Worm (Caenorhabditis elegans) whole organism, L4/young adult: ENCODE data around the gene srx-65.

Experiments
- W03F9.2 ChIP-seq: fragments of 150-350 bp; optimal IDR thresholded peaks from 2 replicates; lab custom pipeline; 2014; ENCODE audit warnings: missing biosample characterization, missing genetic modification characterization
- him-1 ChIP-seq: sonication (generic microtip); optimal IDR thresholded peaks from 2 replicates; lab custom pipeline; 2016; ENCODE audit warnings: missing genotype, missing genetic modification reagents, missing genetic modification characterization, missing compliant biosample characterization

ce11 chrV:3890761-3891160, 31.0 kb upstream of the srx-65 start, which contains the start of gene C17E7.9:
- no peak for TF ChIP-seq W03F9.2 (tag; lab: Kevin White, UChicago)
- TF ChIP-seq him-1 (tag; lab: Kevin White, UChicago), result no peak
